Worm (Caenorhabditis elegans) whole organism, L4 larva: ENCODE measurements around the gene srp-2.

ENCODE experiments used
- F26F4.8 ChIP-seq: fragments of 200-800 bp; sonication (Bioruptor generic); conservative IDR thresholded peaks from 2 replicates; pipeline ENCODE4 v1.3.6; 2022; ENCODE audit warnings: missing genetic modification characterization, missing compliant biosample characterization
- F37D6.2 ChIP-seq: sonication (generic microtip); optimal IDR thresholded peaks from 2 replicates; lab custom pipeline; 2016; ENCODE audit warnings: mild to moderate bottlenecking, missing genetic modification characterization, missing compliant biosample characterization
- T26A8.4 ChIP-seq: fragments of 200-800 bp; sonication (Bioruptor generic); IDR thresholded peaks from 2 replicates; pipeline ENCODE4 v1.3.6; 2022; ENCODE audit warnings: missing genetic modification characterization, missing compliant biosample characterization
- Y75B8A.6 ChIP-seq: fragments of 200-800 bp; sonication (Bioruptor generic); IDR thresholded peaks from 2 replicates; pipeline ENCODE4 v1.3.6; 2022; ENCODE audit warnings: missing genetic modification reagents, missing genetic modification characterization, missing compliant biosample characterization
- ama-1 ChIP-seq: fragments of 150-350 bp; optimal IDR thresholded peaks from 2 replicates; lab custom pipeline; 2014; ENCODE audit warnings: inconsistent platforms, mixed read lengths
- attf-4 ChIP-seq: sonication (generic microtip); optimal IDR thresholded peaks from 3 replicates; lab custom pipeline; 2017; ENCODE audit warnings: missing biosample characterization, missing genetic modification characterization
- ceh-32 ChIP-seq: sonication (generic microtip); optimal IDR thresholded peaks from 2 replicates; lab custom pipeline; 2016; ENCODE audit warnings: mild to moderate bottlenecking, missing genetic modification characterization, missing compliant biosample characterization; ENCODE audit not compliant: poor library complexity
- cey-2 ChIP-seq: sonication (generic microtip); optimal IDR thresholded peaks from 3 replicates; lab custom pipeline; 2017; ENCODE audit warnings: missing genetic modification characterization, mild to moderate bottlenecking, missing compliant biosample characterization, antibody characterized with exemption, borderline replicate concordance; ENCODE audit not compliant: insufficient read depth
- daf-16 ChIP-seq, 3 experiments: sonication (generic microtip); optimal IDR thresholded peaks; 2 replicates each; lab custom pipeline; 2016 to 2017; ENCODE audit warnings: missing genetic modification characterization in 3 of 3, missing genetic modification reagents in 3 of 3, mild to moderate bottlenecking in 2 of 3, missing compliant biosample characterization in 2 of 3, missing biosample characterization in 1 of 3, moderate library complexity in 1 of 3
- dmd-6 ChIP-seq: fragments of 200-800 bp; sonication (Bioruptor generic); IDR thresholded peaks from 2 replicates; pipeline ENCODE4 v1.3.6; 2022; ENCODE audit warnings: missing genetic modification reagents, missing genetic modification characterization, missing compliant biosample characterization
- duxl-1 ChIP-seq: sonication (generic microtip); optimal IDR thresholded peaks from 2 replicates; lab custom pipeline; 2016; ENCODE audit warnings: mild to moderate bottlenecking, missing genetic modification characterization, moderate library complexity, missing compliant biosample characterization; ENCODE audit not compliant: poor library complexity
- dve-1 ChIP-seq: sonication (generic microtip); optimal IDR thresholded peaks from 2 replicates; lab custom pipeline; 2017; ENCODE audit warnings: antibody characterized with exemption, mild to moderate bottlenecking, missing genetic modification characterization, missing compliant biosample characterization; ENCODE audit not compliant: insufficient read depth
- egl-43 ChIP-seq: fragments of 200-800 bp; sonication (Bioruptor generic); IDR thresholded peaks from 2 replicates; pipeline ENCODE4 v1.3.6; 2022; ENCODE audit warnings: missing genetic modification reagents, missing genetic modification characterization, missing compliant biosample characterization
- fkh-10 ChIP-seq: fragments of 150-350 bp; optimal IDR thresholded peaks from 2 replicates; lab custom pipeline; 2014; ENCODE audit warnings: missing biosample characterization, missing genetic modification reagents, missing genetic modification characterization
- hif-1 ChIP-seq, 2 experiments: sonication (generic microtip); optimal IDR thresholded peaks; 2 replicates each; lab custom pipeline; 2016 to 2017; ENCODE audit warnings: missing compliant biosample characterization in 2 of 2, missing genetic modification characterization in 2 of 2, missing genetic modification reagents in 2 of 2, missing genotype in 2 of 2, mild to moderate bottlenecking in 1 of 2
- hlh-30 ChIP-seq: sonication (generic microtip); optimal IDR thresholded peaks from 2 replicates; lab custom pipeline; 2017; ENCODE audit warnings: antibody characterized with exemption, mild to moderate bottlenecking, missing genetic modification characterization, missing compliant biosample characterization; ENCODE audit not compliant: insufficient read depth
- jun-1 ChIP-seq: fragments of 150-350 bp; optimal IDR thresholded peaks from 2 replicates; lab custom pipeline; 2014; ENCODE audit warnings: missing biosample characterization, missing genetic modification reagents, missing genetic modification characterization
- lim-7 ChIP-seq: fragments of 200-800 bp; sonication (Bioruptor generic); IDR thresholded peaks from 2 replicates; pipeline ENCODE4 v1.3.6; 2022; ENCODE audit warnings: missing genetic modification characterization, missing compliant biosample characterization
- lin-1 ChIP-seq: fragments of 200-800 bp; sonication (Bioruptor generic); IDR thresholded peaks from 2 replicates; pipeline ENCODE4 v1.3.6; 2022; ENCODE audit warnings: missing genetic modification reagents, missing genetic modification characterization, missing compliant biosample characterization
- lin-38 ChIP-seq: fragments of 200-800 bp; sonication (Bioruptor generic); IDR thresholded peaks from 2 replicates; pipeline ENCODE4 v1.3.6; 2022; ENCODE audit warnings: missing genetic modification reagents, missing genetic modification characterization, missing compliant biosample characterization
- lin-39 ChIP-seq: fragments of 150-350 bp; optimal IDR thresholded peaks from 2 replicates; lab custom pipeline; 2014; ENCODE audit warnings: missing biosample characterization, missing genetic modification reagents, missing genetic modification characterization
- lsy-2 ChIP-seq, 2 experiments: fragments of 150-350 bp in 1 of 2; sonication (generic microtip) in 1 of 2; optimal IDR thresholded peaks; 2 replicates each; lab custom pipeline; 2014 to 2017; ENCODE audit warnings: missing biosample characterization in 2 of 2, missing genetic modification characterization in 2 of 2
- madf-5 ChIP-seq, 2 experiments: fragments of 200-800 bp; sonication (Bioruptor generic); IDR thresholded peaks; 2 replicates each; pipeline ENCODE4 v1.3.6; 2022; ENCODE audit warnings: missing compliant biosample characterization in 2 of 2, missing genetic modification characterization in 2 of 2
- madf-9 ChIP-seq: fragments of 200-800 bp; sonication (Bioruptor generic); conservative IDR thresholded peaks from 2 replicates; pipeline ENCODE4 v1.3.6; 2022; ENCODE audit warnings: missing genetic modification reagents, missing genetic modification characterization, missing compliant biosample characterization
- mdt-29 ChIP-seq: fragments of 200-800 bp; sonication (Bioruptor generic); IDR thresholded peaks from 2 replicates; pipeline ENCODE4 v1.3.6; 2022; ENCODE audit warnings: missing genetic modification reagents, missing genetic modification characterization, missing compliant biosample characterization
- mes-2 ChIP-seq: sonication (generic microtip); optimal IDR thresholded peaks from 2 replicates; lab custom pipeline; 2016; ENCODE audit warnings: missing genotype, mild to moderate bottlenecking, missing genetic modification characterization, missing compliant biosample characterization; ENCODE audit not compliant: poor library complexity, severe bottlenecking
- mxl-3 ChIP-seq: fragments of 200-800 bp; sonication (Bioruptor generic); optimal IDR thresholded peaks from 2 replicates; lab custom pipeline; 2018; ENCODE audit warnings: mild to moderate bottlenecking, missing genetic modification characterization, missing compliant biosample characterization
- nhr-11 ChIP-seq: fragments of 150-350 bp; optimal IDR thresholded peaks from 2 replicates; lab custom pipeline; 2014; ENCODE audit warnings: missing biosample characterization, missing genetic modification characterization
- nhr-42 ChIP-seq: fragments of 200-800 bp; sonication (Bioruptor generic); IDR thresholded peaks from 2 replicates; pipeline ENCODE4 v1.3.6; 2022; ENCODE audit warnings: missing genetic modification characterization, missing compliant biosample characterization
- nhr-48 ChIP-seq: sonication (generic microtip); optimal IDR thresholded peaks from 2 replicates; lab custom pipeline; 2016; ENCODE audit warnings: mild to moderate bottlenecking, missing genetic modification characterization, missing compliant biosample characterization
- nhr-6 ChIP-seq: fragments of 150-350 bp; optimal IDR thresholded peaks from 2 replicates; lab custom pipeline; 2014; ENCODE audit warnings: missing biosample characterization, missing genetic modification characterization
- nhr-76 ChIP-seq: fragments of 150-350 bp; optimal IDR thresholded peaks from 2 replicates; lab custom pipeline; 2014; ENCODE audit warnings: missing biosample characterization, missing genetic modification characterization
- pqm-1 ChIP-seq: sonication (generic microtip); optimal IDR thresholded peaks from 2 replicates; lab custom pipeline; 2017; ENCODE audit warnings: missing biosample characterization, missing genetic modification characterization
- sdz-12 ChIP-seq: fragments of 200-800 bp; sonication (Bioruptor generic); optimal IDR thresholded peaks from 2 replicates; lab custom pipeline; 2018; ENCODE audit warnings: mild to moderate bottlenecking, missing genetic modification characterization, missing compliant biosample characterization
- tag-97 ChIP-seq: fragments of 200-800 bp; sonication (Bioruptor generic); IDR thresholded peaks from 2 replicates; pipeline ENCODE4 v1.3.6; 2022; ENCODE audit warnings: missing genetic modification characterization, missing compliant biosample characterization
- unc-39 ChIP-seq: sonication (generic microtip); optimal IDR thresholded peaks from 2 replicates; lab custom pipeline; 2017; ENCODE audit warnings: missing biosample characterization, missing genetic modification characterization
- unc-62 ChIP-seq, 3 experiments: fragments of 150-350 bp in 1 of 3; sonication (generic microtip); optimal IDR thresholded peaks in 2 of 3; peaks in 1 of 3; 1 replicate in 1 of 3; 2 replicates in 2 of 3; lab custom pipeline; 2014 to 2017; ENCODE audit warnings: missing biosample characterization in 3 of 3, missing genetic modification characterization in 3 of 3, missing genetic modification reagents in 3 of 3, missing genotype in 1 of 3
- zfp-2 ChIP-seq: sonication (generic microtip); optimal IDR thresholded peaks from 2 replicates; lab custom pipeline; 2016; ENCODE audit warnings: mild to moderate bottlenecking, missing genetic modification characterization, missing compliant biosample characterization
- zfp-3 ChIP-seq: fragments of 200-800 bp; sonication (Bioruptor generic); conservative IDR thresholded peaks from 2 replicates; pipeline ENCODE4 v1.3.6; 2022; ENCODE audit warnings: missing genetic modification reagents, missing genetic modification characterization, missing compliant biosample characterization
- ztf-7 ChIP-seq: fragments of 150-350 bp; optimal IDR thresholded peaks from 2 replicates; lab custom pipeline; 2014; ENCODE audit warnings: missing biosample characterization, missing genetic modification characterization

Gene srp-2

DNA sequence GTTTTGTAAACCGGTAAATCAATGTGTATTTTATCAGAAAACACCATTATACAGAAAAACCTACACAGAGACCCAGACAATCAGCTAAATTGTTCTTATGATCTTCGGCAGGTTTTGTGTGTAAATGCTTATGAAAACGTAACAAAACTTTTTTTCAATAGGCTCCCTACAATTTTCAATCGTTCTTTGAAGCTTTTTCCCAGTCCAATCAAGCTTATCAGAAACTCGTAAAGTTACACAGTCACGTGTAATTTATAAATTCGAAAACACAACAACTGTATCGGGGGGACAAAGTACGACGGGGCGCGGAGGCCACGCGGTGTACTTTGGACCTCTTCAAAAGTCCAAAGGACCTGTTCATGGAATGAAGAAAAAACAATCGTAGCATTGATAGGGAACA lies 32.2 kb upstream of the srp-2 start (continued):
- TF ChIP-seq cey-2 (tag; lab: Kevin White, UChicago) (peak; percentile 38), mdt-29 (GFP tag; lab: Robert Waterston, UW) (peak; percentile 86), duxl-1 (tag; lab: Kevin White, UChicago) (peak; percentile 80), dmd-6 (GFP tag; lab: Robert Waterston, UW) (peak; percentile 66), mes-2 (tag; lab: Kevin White, UChicago) (peak; percentile 39), daf-16 (GFP tag; optimal IDR thresholded peaks at IDR 0.05; lab: Kevin White, UChicago) (peak in 1 of 2 experiments; percentile 52), daf-16 (tag; optimal IDR thresholded peaks at IDR 0.05; lab: Kevin White, UChicago) (peak; percentile 94), mxl-3 (GFP tag; lab: Kevin White, UChicago) (peak; percentile 72), jun-1 (no peak), zfp-2 (tag; lab: Kevin White, UChicago) (no peak), lin-39 (tag; lab: Kevin White, UChicago) (no peak), lsy-2 (tag; optimal IDR thresholded peaks at IDR 0.05; lab: Kevin White, UChicago) (peak in 1 of 2 experiments; percentile 26), hif-1 (tag; optimal IDR thresholded peaks at IDR 0.05; lab: Kevin White, UChicago) (peak in 1 of 2 experiments; percentile 47), hlh-30 (peak; percentile 89), nhr-6 (tag; lab: Kevin White, UChicago) (no peak), nhr-48 (tag; lab: Kevin White, UChicago) (peak; percentile 79), zfp-3 (GFP tag; lab: Robert Waterston, UW) (0 out of 2 replicates have a peak, but pooled peaks have one; percentile 23), tag-97 (no peak), Y75B8A.6 (GFP tag; lab: Robert Waterston, UW) (no peak), attf-4 (tag; lab: Kevin White, UChicago) (no peak), lin-38 (GFP tag; lab: Robert Waterston, UW) (peak; percentile 34; the same call in 1 of the 2 replicates), madf-9 (GFP tag; lab: Robert Waterston, UW) (no peak), madf-5 (GFP tag; IDR thresholded peaks at IDR 0.05; lab: Robert Waterston, UW) (no peak), nhr-11 (no peak), ama-1 (lab: Kevin White, UChicago) (peak; percentile 64), sdz-12 (GFP tag; lab: Kevin White, UChicago) (no peak), T26A8.4 (GFP tag; lab: Robert Waterston, UW) (peak; percentile 78), lim-7 (0 out of 2 replicates have a peak, but pooled peaks have one; percentile 29), F37D6.2 (tag; lab: Kevin White, UChicago) (no peak), egl-43 (GFP tag; lab: Robert Waterston, UW) (no peak), pqm-1 (tag; lab: Kevin White, UChicago) (no peak), ztf-7 (tag; lab: Kevin White, UChicago) (no peak), unc-39 (no peak), dve-1 (peak; percentile 89), lin-1 (GFP tag; lab: Robert Waterston, UW) (0 out of 2 replicates have a peak, but pooled peaks have one; percentile 31), nhr-76 (no peak), fkh-10 (GFP tag; lab: Kevin White, UChicago) (no peak), F26F4.8 (GFP tag; lab: Robert Waterston, UW) (no peak), nhr-42 (GFP tag; lab: Robert Waterston, UW) (0 out of 2 replicates have a peak, but pooled peaks have one; percentile 4), ceh-32 (tag; lab: Kevin White, UChicago) (no peak), unc-62 (GFP tag; optimal IDR thresholded peaks at IDR 0.05 in 1 of 2; lab: Kevin White, UChicago) (peak in 1 of 2 experiments; percentile 60), unc-62 (tag; optimal IDR thresholded peaks at IDR 0.05; lab: Kevin White, UChicago) (no peak)
